Worm (Caenorhabditis elegans): ENCODE results near the gene cyb-3.

- TF ChIP-seq fkh-10 (GFP tag; optimal IDR thresholded peaks at IDR 0.05) (no peak), lin-38 (GFP tag; IDR thresholded peaks at IDR 0.05) (no peak; the same call in 1 of the 2 replicates)
Observed at ce11 chrV:15388820-15389384, 6.6 kb upstream of the cyb-3 start, which contains the start of gene srh-170.
